Fruit fly (Drosophila melanogaster): ENCODE data around the gene CG14864.

dm6 chr3R:15246601-15247000 is 21.7 kb downstream of the CG14864 start:
- TF ChIP-seq ttk (optimal IDR thresholded peaks at IDR 0.05) (no peak), psq (optimal IDR thresholded peaks at IDR 0.05) (no peak), Sin3A (optimal IDR thresholded peaks at IDR 0.05) (no peak)

All from Kc167 (cell line).